Worm (Caenorhabditis elegans): ENCODE data around the gene Y53C12B.1.

- peak; percentile 54 for TF ChIP-seq hmg-11 (tag; optimal IDR thresholded peaks at IDR 0.05)
- TF ChIP-seq nhr-12 (tag; optimal IDR thresholded peaks at IDR 0.05) = no peak
- no peak for TF ChIP-seq ztf-4 (tag; optimal IDR thresholded peaks at IDR 0.05)
- TF ChIP-seq zag-1 (tag; optimal IDR thresholded peaks at IDR 0.05) = no peak
- TF ChIP-seq pha-4 (tag; optimal IDR thresholded peaks at IDR 0.05) = peak; percentile 78
Measured at ce11 chrII:9706207-9706606, 39.7 kb downstream of the Y53C12B.1 start, which contains the start of gene Y53C12A.3.

Measured in whole organism, L3 larva.